Fruit fly (Drosophila melanogaster) whole organism, wandering third instar larva: ENCODE results near the gene CG6733.

Source experiments
- Abd-B ChIP-seq: fragments of >200 bp; optimal IDR thresholded peaks from 2 replicates; lab custom pipeline; 2017; ENCODE audit warnings: missing biosample characterization, missing genetic modification characterization
- CG32264 ChIP-seq: fragments of 200-800 bp; sonication (Bioruptor generic); optimal IDR thresholded peaks from 2 replicates; lab custom pipeline; 2016; ENCODE audit warnings: missing biosample characterization, missing genetic modification characterization
- Dfd ChIP-seq: fragments of >200 bp; optimal IDR thresholded peaks from 2 replicates; lab custom pipeline; 2017; ENCODE audit warnings: missing biosample characterization, missing genetic modification characterization
- Dif ChIP-seq: fragments of 200-275, 200-300 bp; sonication (Bioruptor generic); optimal IDR thresholded peaks from 2 replicates; lab custom pipeline; 2018; ENCODE audit warnings: missing biosample characterization, missing genetic modification characterization; ENCODE audit not compliant: partially characterized antibody
- GATAd ChIP-seq: sonication (Bioruptor generic); optimal IDR thresholded peaks from 2 replicates; lab custom pipeline; 2016; ENCODE audit warnings: missing biosample characterization, missing genetic modification characterization
- HLH106 ChIP-seq: fragments of 200-800 bp; optimal IDR thresholded peaks from 3 replicates; lab custom pipeline; 2019; ENCODE audit warnings: missing biosample characterization, mild to moderate bottlenecking, missing genetic modification characterization, moderate library complexity
- Hr78 ChIP-seq: fragments of >200 bp; optimal IDR thresholded peaks from 2 replicates; lab custom pipeline; 2017; ENCODE audit warnings: missing biosample characterization, missing genetic modification characterization
- Hr83 ChIP-seq: fragments of 200-300 bp; sonication (Bioruptor generic); optimal IDR thresholded peaks from 2 replicates; lab custom pipeline; 2016; ENCODE audit warnings: missing biosample characterization, mild to moderate bottlenecking, missing genetic modification characterization, moderate library complexity; ENCODE audit not compliant: poor library complexity, severe bottlenecking
- N ChIP-seq: fragments of >200 bp; optimal IDR thresholded peaks from 2 replicates; lab custom pipeline; 2018; ENCODE audit warnings: missing biosample characterization, missing external identifiers, missing genetic modification characterization
- OdsH ChIP-seq: fragments of 200-800 bp; sonication (Bioruptor generic); optimal IDR thresholded peaks from 2 replicates; lab custom pipeline; 2016; ENCODE audit warnings: missing biosample characterization, mild to moderate bottlenecking, missing genetic modification characterization
- Rel ChIP-seq, 2 experiments: fragments of 200-800 bp; sonication (Bioruptor generic) in 1 of 2; optimal IDR thresholded peaks; 2 replicates in 1 of 2; 3 replicates in 1 of 2; lab custom pipeline; 2016 to 2019; ENCODE audit warnings: mild to moderate bottlenecking in 2 of 2, missing biosample characterization in 2 of 2, missing genetic modification characterization in 2 of 2, moderate library complexity in 1 of 2
- Sp1 ChIP-seq: fragments of 200-800 bp; sonication (Bioruptor generic); optimal IDR thresholded peaks from 3 replicates; lab custom pipeline; 2019; ENCODE audit warnings: missing biosample characterization, mild to moderate bottlenecking, missing genetic modification characterization, moderate library complexity
- Vsx2 ChIP-seq: fragments of 200-300, 225-300 bp; sonication (Bioruptor generic); optimal IDR thresholded peaks from 2 replicates; lab custom pipeline; 2018; ENCODE audit warnings: missing biosample characterization, missing genetic modification characterization; ENCODE audit not compliant: partially characterized antibody
- br ChIP-seq: fragments of 200-800 bp; sonication (Bioruptor generic); optimal IDR thresholded peaks from 2 replicates; lab custom pipeline; 2016; ENCODE audit warnings: missing biosample characterization, missing genetic modification characterization
- brk ChIP-seq: fragments of 200-800 bp; sonication (Bioruptor generic); optimal IDR thresholded peaks from 2 replicates; lab custom pipeline; 2016; ENCODE audit warnings: missing biosample characterization, mild to moderate bottlenecking, missing genetic modification characterization
- ey ChIP-seq: fragments of 200-800 bp; sonication (Bioruptor generic); optimal IDR thresholded peaks from 2 replicates; lab custom pipeline; 2016; ENCODE audit warnings: missing biosample characterization, missing genetic modification characterization
- foxo ChIP-seq, 2 experiments: fragments of 200-800 bp; sonication (Bioruptor generic); optimal IDR thresholded peaks; 2 replicates in 1 of 2; 3 replicates in 1 of 2; lab custom pipeline; 2016 to 2017; ENCODE audit warnings: missing biosample characterization in 2 of 2, missing genetic modification characterization in 2 of 2
- fru ChIP-seq: fragments of 200-800 bp; sonication (Bioruptor generic); optimal IDR thresholded peaks from 3 replicates; lab custom pipeline; 2016; ENCODE audit warnings: missing biosample characterization, mild to moderate bottlenecking, missing genetic modification characterization
- h ChIP-seq: fragments of 200-800 bp; sonication (Bioruptor generic); optimal IDR thresholded peaks from 3 replicates; lab custom pipeline; 2016; ENCODE audit warnings: missing biosample characterization, mild to moderate bottlenecking, missing genetic modification characterization
- jim ChIP-seq: fragments of 175-275, 200-325 bp; sonication (Bioruptor generic); optimal IDR thresholded peaks from 2 replicates; lab custom pipeline; 2016; ENCODE audit warnings: missing biosample characterization, mild to moderate bottlenecking, missing genetic modification characterization
- lola ChIP-seq: fragments of >200 bp; optimal IDR thresholded peaks from 2 replicates; lab custom pipeline; 2017; ENCODE audit warnings: missing biosample characterization, missing genetic modification characterization
- psq ChIP-seq: fragments of 200-800 bp; sonication (Bioruptor generic); optimal IDR thresholded peaks from 3 replicates; lab custom pipeline; 2017; ENCODE audit warnings: missing biosample characterization, mild to moderate bottlenecking, missing genetic modification characterization, moderate library complexity
- rgr ChIP-seq: fragments of 200-800 bp; sonication (Bioruptor generic); optimal IDR thresholded peaks from 3 replicates; lab custom pipeline; 2016; ENCODE audit warnings: missing biosample characterization, mild to moderate bottlenecking, missing genetic modification characterization
- sage ChIP-seq: fragments of 200-800 bp; sonication (Bioruptor generic); optimal IDR thresholded peaks from 2 replicates; lab custom pipeline; 2016; ENCODE audit warnings: missing biosample characterization, mild to moderate bottlenecking, missing genetic modification characterization
- sv ChIP-seq: fragments of 200-800 bp; sonication (Bioruptor generic); optimal IDR thresholded peaks from 3 replicates; lab custom pipeline; 2016; ENCODE audit warnings: missing biosample characterization, missing genetic modification characterization
- tai ChIP-seq: sonication (Bioruptor generic); optimal IDR thresholded peaks from 2 replicates; lab custom pipeline; 2016; ENCODE audit warnings: missing biosample characterization, missing genetic modification characterization
- usp ChIP-seq: fragments of >200 bp; optimal IDR thresholded peaks from 2 replicates; lab custom pipeline; 2017; ENCODE audit warnings: missing biosample characterization, missing genetic modification characterization
- woc ChIP-seq: sonication (Bioruptor generic); optimal IDR thresholded peaks from 2 replicates; lab custom pipeline; 2016; ENCODE audit warnings: missing biosample characterization, mild to moderate bottlenecking, missing genetic modification characterization

CG6733 gene

DNA sequence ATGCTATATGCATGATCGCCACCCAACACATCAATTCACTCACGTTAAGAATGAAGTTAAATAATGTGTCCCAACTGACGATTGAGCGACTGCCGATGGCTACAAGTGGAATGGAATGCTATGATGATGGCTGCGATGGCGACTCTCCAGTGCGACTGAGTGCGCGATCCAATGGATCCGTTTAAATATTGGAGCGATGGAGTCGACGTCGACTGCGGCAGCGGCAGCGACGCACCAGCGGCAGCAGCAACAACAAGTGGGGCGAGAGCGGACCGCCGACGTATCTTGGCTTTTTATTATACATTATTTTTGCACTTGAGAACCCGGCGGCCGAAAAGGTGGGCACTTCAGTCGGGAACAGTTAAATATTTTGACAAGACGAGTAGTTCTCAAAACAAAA lies 40.1 kb upstream of the CG6733 start:
- TF ChIP-seq Dif (GFP tag; lab: Kevin White, UChicago) (peak; percentile 17), Sp1 (no peak)

DNA sequence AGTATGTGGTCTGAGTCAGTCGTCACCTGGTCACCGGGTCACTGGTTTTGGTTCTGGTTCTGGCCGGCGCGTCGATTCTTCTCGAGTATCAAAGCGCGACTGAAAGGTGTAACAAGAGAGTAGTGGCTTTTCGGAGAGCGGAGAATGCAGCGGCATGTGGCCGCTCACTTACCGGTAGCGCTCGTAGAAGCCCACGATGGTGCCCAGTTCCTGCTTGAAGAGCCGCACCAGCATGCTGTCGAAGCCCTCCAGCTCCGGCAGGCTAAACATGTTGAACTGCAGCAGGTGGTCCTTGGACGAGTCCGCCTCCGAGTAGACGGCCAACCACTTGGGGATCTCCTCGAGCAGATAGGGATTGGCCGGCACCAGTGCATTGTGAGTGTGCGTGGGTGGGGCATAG lies 38.7 kb upstream of the CG6733 start, which contains the start of gene Ctns:
TSS of gene Ctns (minus strand) at position 101 of the 400 bp plus-strand sequence.
- TF ChIP-seq rgr (GFP tag; lab: Kevin White, UChicago) (no peak), GATAd (GFP tag; lab: Kevin White, UChicago) (no peak), N (no peak), lola (no peak), woc (GFP tag; lab: Kevin White, UChicago) (no peak), ey (GFP tag; lab: Kevin White, UChicago) (no peak), tai (no peak), jim (GFP tag; lab: Kevin White, UChicago) (no peak), Vsx2 (GFP tag; lab: Kevin White, UChicago) (no peak), Dfd (GFP tag; lab: Kevin White, UChicago) (no peak), brk (GFP tag; lab: Kevin White, UChicago) (no peak), CG32264 (GFP tag; lab: Kevin White, UChicago) (no peak), fru (GFP tag; lab: Kevin White, UChicago) (no peak), Dif (GFP tag; lab: Kevin White, UChicago) (no peak), sv (GFP tag; lab: Kevin White, UChicago) (no peak), br (GFP tag; lab: Kevin White, UChicago) (no peak), Hr83 (GFP tag; lab: Kevin White, UChicago) (no peak), HLH106 (tag; lab: Kevin White, UChicago) (no peak), foxo (GFP tag; optimal IDR thresholded peaks at IDR 0.05; lab: Kevin White, UChicago) (no peak)

DNA sequence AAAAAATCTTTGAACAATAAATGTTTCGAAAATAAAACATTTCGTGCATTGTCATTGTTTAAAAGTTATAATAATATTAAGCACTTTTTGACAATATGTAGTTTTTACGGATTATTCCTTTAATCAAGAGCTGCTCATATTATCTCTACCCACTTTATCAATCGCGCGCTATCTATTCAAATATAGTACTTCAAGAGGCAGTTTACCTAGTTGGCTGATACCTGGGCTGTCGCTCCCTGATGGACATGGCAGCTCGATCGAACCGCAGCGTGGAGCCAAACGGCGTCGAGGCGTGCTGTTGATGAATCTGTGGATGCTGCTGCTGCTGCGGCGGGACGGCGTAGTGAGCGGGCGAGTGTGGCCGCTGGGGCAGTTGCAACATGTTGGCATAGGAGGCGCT lies 37.4 kb upstream of the CG6733 start:
- TF ChIP-seq jim (GFP tag; lab: Kevin White, UChicago) (no peak), foxo (GFP tag; optimal IDR thresholded peaks at IDR 0.05; lab: Kevin White, UChicago) (no peak), tai (no peak), Dif (GFP tag; lab: Kevin White, UChicago) (no peak), Abd-B (GFP tag; lab: Kevin White, UChicago) (no peak), brk (GFP tag; lab: Kevin White, UChicago) (no peak)

DNA sequence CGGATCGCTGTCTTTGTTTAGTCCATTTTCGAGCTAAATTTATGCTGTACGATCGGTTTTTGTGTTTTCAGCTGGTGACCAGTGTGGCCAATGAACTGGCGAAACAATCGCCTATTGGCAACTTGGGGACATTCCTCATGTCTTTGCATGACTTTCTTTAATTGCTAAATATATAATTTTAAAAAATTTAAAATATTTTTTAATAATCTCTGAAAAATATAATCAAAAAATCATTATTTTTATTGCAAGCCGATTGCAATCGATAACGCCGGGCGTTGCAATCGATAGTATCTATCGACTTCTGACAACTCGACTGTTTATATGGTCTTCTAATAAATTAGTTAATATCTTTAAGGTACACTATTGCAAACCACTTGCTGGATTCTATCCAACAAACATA lies 36.3 kb upstream of the CG6733 start, which contains the start of the genes sav and Ublcp1:
TSS of gene sav (minus strand) at position 96 of the 400 bp plus-strand sequence.
TSS of gene Ublcp1 (plus strand) at position 285 of the 400 bp plus-strand sequence.
- TF ChIP-seq rgr (GFP tag; lab: Kevin White, UChicago) (peak; percentile 35), brk (GFP tag; lab: Kevin White, UChicago) (no peak), br (GFP tag; lab: Kevin White, UChicago) (no peak), tai (no peak), Rel (GFP tag; optimal IDR thresholded peaks at IDR 0.05; lab: Kevin White, UChicago) (no peak), Rel (tag; optimal IDR thresholded peaks at IDR 0.05; lab: Kevin White, UChicago) (peak; percentile 59), Dfd (GFP tag; lab: Kevin White, UChicago) (no peak), usp (GFP tag; lab: Kevin White, UChicago) (no peak), OdsH (no peak), sv (GFP tag; lab: Kevin White, UChicago) (no peak), h (peak; percentile 24), psq (GFP tag; lab: Kevin White, UChicago) (peak; percentile 13), HLH106 (tag; lab: Kevin White, UChicago) (no peak), Hr78 (GFP tag; lab: Kevin White, UChicago) (no peak), sage (peak; percentile 10), foxo (GFP tag; optimal IDR thresholded peaks at IDR 0.05; lab: Kevin White, UChicago) (peak in 1 of 2 experiments; percentile 24)

DNA sequence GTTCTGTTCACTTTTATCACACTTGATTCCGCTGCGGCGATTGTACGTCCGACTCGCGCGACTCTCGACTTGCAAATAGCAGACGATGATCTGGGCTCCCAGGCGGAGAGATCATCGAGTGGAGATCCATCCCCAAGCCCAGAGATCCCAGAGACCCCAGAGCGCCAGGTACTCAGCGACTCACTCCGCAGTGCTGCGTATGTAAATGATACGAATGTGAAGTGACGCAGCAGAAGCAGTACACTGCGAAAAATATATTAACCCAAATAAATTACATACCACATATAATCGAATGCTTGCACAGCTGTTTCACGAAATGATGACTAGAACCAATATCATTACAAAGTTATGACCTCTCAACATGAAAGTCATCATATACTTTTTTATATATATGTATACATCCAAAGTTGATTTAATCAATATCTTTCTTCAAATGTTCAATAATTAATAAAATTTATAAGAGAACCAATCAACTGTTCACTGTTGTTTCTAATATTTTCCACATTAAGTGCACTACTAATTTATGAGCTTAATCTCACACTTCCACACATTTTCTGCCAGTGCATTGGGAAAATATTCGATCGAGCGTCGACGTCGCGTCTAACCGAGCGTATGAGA lies 30.2 kb upstream of the CG6733 start, which contains the start of gene CG17111:
TSS of gene CG17111 (minus strand) at position 51 of the 618 bp plus-strand sequence.
- TF ChIP-seq Hr78 (GFP tag; lab: Kevin White, UChicago) = no peak
- TF ChIP-seq HLH106 (tag; lab: Kevin White, UChicago) = peak; percentile 35
- peak in 1 of 2 experiments; percentile 19 for TF ChIP-seq foxo (GFP tag; optimal IDR thresholded peaks at IDR 0.05; lab: Kevin White, UChicago)
- peak; percentile 2 for TF ChIP-seq rgr (GFP tag; lab: Kevin White, UChicago)
- no peak for TF ChIP-seq sage
- peak; percentile 43 for TF ChIP-seq h
- peak; percentile 29 for TF ChIP-seq sv (GFP tag; lab: Kevin White, UChicago)
- TF ChIP-seq Dfd (GFP tag; lab: Kevin White, UChicago) = no peak
- TF ChIP-seq OdsH = peak; percentile 3
- TF ChIP-seq fru (GFP tag; lab: Kevin White, UChicago) = peak; percentile 8
